Worm (Caenorhabditis elegans) whole organism, late embryonic: ENCODE results near the gene nlp-25.

ENCODE experiments used
- ama-1 ChIP-seq: fragments of 150-350 bp; optimal IDR thresholded peaks from 2 replicates; lab custom pipeline; 2014
- npax-4 ChIP-seq: sonication (generic microtip); optimal IDR thresholded peaks from 2 replicates; lab custom pipeline; 2016; ENCODE audit warnings: missing genetic modification characterization, missing compliant biosample characterization
- pha-4 ChIP-seq: fragments of 150-350 bp; optimal IDR thresholded peaks from 2 replicates; lab custom pipeline; 2018; ENCODE audit warnings: missing biosample characterization, missing genetic modification reagents, missing genetic modification characterization

DNA sequence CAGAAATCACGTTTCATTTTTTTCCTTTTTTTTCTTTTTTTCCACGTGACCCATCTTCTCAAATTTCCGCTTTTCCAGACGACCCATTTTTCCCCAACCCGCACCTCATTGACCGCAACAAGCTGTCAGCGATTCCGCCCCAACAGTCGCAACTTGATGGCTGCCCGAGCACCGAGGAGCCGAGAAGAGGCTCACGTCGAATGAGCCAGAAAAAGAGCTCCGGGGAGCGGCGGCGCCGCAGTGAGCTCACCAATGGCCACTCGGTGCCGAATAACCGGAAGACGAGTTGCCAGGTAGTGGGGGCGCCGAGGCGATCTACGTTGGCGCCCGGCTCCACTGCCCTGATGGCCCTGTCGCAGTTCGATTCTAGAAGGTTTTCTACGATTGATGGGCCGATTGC is 15.2 kb upstream of the nlp-25 start:
- TF ChIP-seq ama-1 (lab: Kevin White, UChicago) (no peak), pha-4 (tag; lab: Kevin White, UChicago) (no peak), npax-4 (tag; lab: Kevin White, UChicago) (no peak)
